Worm (Caenorhabditis elegans): ENCODE data around the gene adm-2.

DNA sequence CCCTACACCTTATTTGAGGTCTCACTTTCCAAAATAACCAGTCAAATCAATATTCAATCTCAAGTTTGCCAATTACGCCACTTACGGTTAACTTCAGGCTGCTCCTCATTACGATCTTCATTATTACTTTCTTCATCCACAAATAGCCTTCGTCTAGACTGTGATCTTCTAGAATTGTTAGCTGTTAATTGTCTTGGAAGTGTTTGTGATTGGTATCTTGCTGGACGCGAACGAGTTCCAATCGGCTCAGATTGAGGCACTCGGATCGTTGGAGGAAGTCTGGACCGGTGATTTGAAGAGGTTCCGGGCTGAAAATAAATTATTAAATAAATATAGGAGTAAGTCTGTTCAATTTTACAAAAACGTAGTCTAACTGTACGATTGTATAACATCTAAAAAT, 20.9 kb upstream of the adm-2 start:
- TF ChIP-seq ets-4 (tag; optimal IDR thresholded peaks at IDR 0.05) (no peak), sox-2 (GFP tag; IDR thresholded peaks at IDR 0.05) (no peak), pros-1 (tag; optimal IDR thresholded peaks at IDR 0.05) (no peak), tbx-2 (tag; optimal IDR thresholded peaks at IDR 0.05) (no peak), C38D4.7 (GFP tag; optimal IDR thresholded peaks at IDR 0.05) (no peak), elt-2 (tag; optimal IDR thresholded peaks at IDR 0.05) (no peak), ama-1 (optimal IDR thresholded peaks at IDR 0.05) (no peak), fkh-10 (GFP tag; optimal IDR thresholded peaks at IDR 0.05) (no peak), nhr-11 (tag; optimal IDR thresholded peaks at IDR 0.05) (no peak)

All from whole organism, late embryonic.